Worm (Caenorhabditis elegans): ENCODE measurements around the gene hlh-27.

Gene hlh-27

DNA sequence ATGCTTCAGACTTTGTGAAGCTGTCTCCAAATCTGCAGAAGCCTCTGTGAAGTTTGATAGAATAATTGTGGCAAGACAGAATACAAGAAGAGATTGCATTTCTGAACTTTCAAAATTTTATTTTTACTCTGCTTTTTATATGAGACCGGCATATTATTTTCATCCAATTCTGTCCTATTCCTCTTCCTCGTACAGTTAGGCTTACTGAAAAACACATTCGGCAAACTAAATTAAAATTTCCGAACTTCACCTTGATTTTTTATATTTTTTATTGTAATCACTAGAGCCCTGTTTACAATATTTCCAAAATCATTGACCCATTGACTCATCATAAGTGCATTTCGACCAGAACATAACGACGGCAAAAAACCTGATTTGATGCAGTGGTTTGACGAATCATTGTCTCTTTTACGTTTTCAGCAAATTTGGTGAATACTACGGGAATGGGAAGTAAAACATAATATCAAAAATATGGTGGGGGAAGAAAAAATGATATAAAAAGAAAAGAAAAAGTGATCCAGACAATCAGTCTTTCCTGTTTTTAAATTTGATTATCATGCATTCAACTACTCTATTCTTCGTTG is 41.8 kb downstream of the hlh-27 start, which contains the start of the genes suex-1 and F12A10.9:
TSS of gene suex-1 (minus strand) at position 101 of the 584 bp plus-strand sequence.
TSS of gene F12A10.9 (plus strand) at position 534 of the 584 bp plus-strand sequence.
- TF ChIP-seq elt-1 (tag; optimal IDR thresholded peaks at IDR 0.05) (no peak), egl-27 (tag; optimal IDR thresholded peaks at IDR 0.05) (no peak), snpc-4 (tag; optimal IDR thresholded peaks at IDR 0.05) (no peak), lsy-2 (tag; optimal IDR thresholded peaks at IDR 0.05) (no peak), Y55F3AM.14 (GFP tag; optimal IDR thresholded peaks at IDR 0.05) (no peak), peb-1 (tag; optimal IDR thresholded peaks at IDR 0.05) (no peak), C34F6.9 (tag; optimal IDR thresholded peaks at IDR 0.05) (no peak), dmd-4 (tag; optimal IDR thresholded peaks at IDR 0.05) (no peak), mbf-1 (tag; optimal IDR thresholded peaks at IDR 0.05) (no peak), ztf-4 (tag; optimal IDR thresholded peaks at IDR 0.05) (no peak), ztf-1 (GFP tag; conservative IDR thresholded peaks at IDR 0.05) (no peak), R02D3.7 (tag; optimal IDR thresholded peaks at IDR 0.05) (no peak), sma-3 (GFP tag; optimal IDR thresholded peaks at IDR 0.05) (no peak), nhr-237 (tag; optimal IDR thresholded peaks at IDR 0.05) (no peak), skn-1 (tag; optimal IDR thresholded peaks at IDR 0.05) (no peak), zag-1 (tag; optimal IDR thresholded peaks at IDR 0.05) (no peak), elt-3 (tag; optimal IDR thresholded peaks at IDR 0.05) (no peak), lin-13 (GFP tag; optimal IDR thresholded peaks at IDR 0.05) (no peak), fos-1 (tag; optimal IDR thresholded peaks at IDR 0.05) (no peak)

DNA sequence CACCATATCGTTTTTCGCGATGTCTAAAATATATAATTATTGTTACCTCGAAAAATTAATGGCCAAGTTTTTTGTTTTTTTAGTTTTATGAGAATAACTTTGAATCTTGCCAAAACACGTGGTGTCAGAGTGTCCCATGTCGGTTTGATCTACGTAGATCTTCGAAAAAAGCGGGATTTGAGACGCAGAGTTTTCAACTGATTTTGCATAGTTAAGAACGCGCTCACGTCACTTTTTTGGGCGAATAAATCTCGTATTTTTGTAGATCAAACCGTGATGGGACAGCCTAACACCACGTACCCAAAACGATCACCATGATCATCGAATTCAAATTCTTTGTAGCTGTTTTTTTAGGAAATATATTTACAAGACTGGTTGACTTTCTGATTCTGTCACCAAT is 42.5 kb downstream of the hlh-27 start:
- TF ChIP-seq elt-1 (tag; optimal IDR thresholded peaks at IDR 0.05), result no peak
- TF ChIP-seq ceh-16 (tag; optimal IDR thresholded peaks at IDR 0.05), result no peak
- TF ChIP-seq snpc-4 (tag; optimal IDR thresholded peaks at IDR 0.05), result no peak
- TF ChIP-seq sem-4 (tag; optimal IDR thresholded peaks at IDR 0.05), result no peak
- no peak for TF ChIP-seq nhr-6 (tag; optimal IDR thresholded peaks at IDR 0.05)
- TF ChIP-seq lin-13 (GFP tag; optimal IDR thresholded peaks at IDR 0.05), result no peak
- TF ChIP-seq nhr-21 (tag; optimal IDR thresholded peaks at IDR 0.05), result no peak
- TF ChIP-seq aly-2 (tag; optimal IDR thresholded peaks at IDR 0.05), result no peak
- TF ChIP-seq nhr-237 (tag; optimal IDR thresholded peaks at IDR 0.05), result no peak
- no peak for TF ChIP-seq mab-5 (tag; optimal IDR thresholded peaks at IDR 0.05)
- no peak for TF ChIP-seq nhr-10 (tag; optimal IDR thresholded peaks at IDR 0.05)
- no peak for TF ChIP-seq elt-3 (tag; optimal IDR thresholded peaks at IDR 0.05)
- TF ChIP-seq ztf-1 (GFP tag; conservative IDR thresholded peaks at IDR 0.05), result no peak
- TF ChIP-seq lin-11 (tag; optimal IDR thresholded peaks at IDR 0.05), result no peak
- no peak for TF ChIP-seq unc-62 (GFP tag; optimal IDR thresholded peaks at IDR 0.05)
- TF ChIP-seq dmd-4 (tag; optimal IDR thresholded peaks at IDR 0.05), result no peak
- TF ChIP-seq blmp-1 (tag; optimal IDR thresholded peaks at IDR 0.05; ENCODE audit: insufficient read depth), result no peak
- no peak for TF ChIP-seq ceh-82 (tag; optimal IDR thresholded peaks at IDR 0.05)
- no peak for TF ChIP-seq mbf-1 (tag; optimal IDR thresholded peaks at IDR 0.05)

DNA sequence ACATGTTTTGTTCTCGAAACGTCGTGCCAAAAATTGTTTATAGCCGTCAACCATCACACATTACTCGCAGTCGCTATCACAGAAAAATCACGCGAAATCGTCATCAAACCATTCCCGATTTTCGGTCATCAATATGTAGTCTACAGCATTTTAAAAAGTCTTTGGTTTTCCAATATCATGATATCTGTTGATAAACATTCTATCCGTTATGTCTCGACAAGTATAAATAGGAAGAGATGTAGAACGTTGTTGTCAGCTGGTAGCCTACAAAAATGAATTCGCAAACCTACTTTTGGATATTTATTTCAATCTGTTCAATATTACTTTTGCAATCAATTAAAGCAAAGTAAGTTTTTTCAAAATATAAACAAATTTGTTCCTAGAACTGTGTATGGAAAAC is 43.6 kb downstream of the hlh-27 start, which contains the start of gene F12A10.1:
TSS of gene F12A10.1 (plus strand) at position 166 of the 400 bp plus-strand sequence.
- TF ChIP-seq ztf-1 (GFP tag; conservative IDR thresholded peaks at IDR 0.05) (no peak), dmd-4 (tag; optimal IDR thresholded peaks at IDR 0.05) (no peak), fos-1 (tag; optimal IDR thresholded peaks at IDR 0.05) (peak; percentile 4), mab-5 (tag; optimal IDR thresholded peaks at IDR 0.05) (no peak), sma-3 (GFP tag; optimal IDR thresholded peaks at IDR 0.05) (peak; percentile 1), nhr-21 (tag; optimal IDR thresholded peaks at IDR 0.05) (peak; percentile 1)

DNA sequence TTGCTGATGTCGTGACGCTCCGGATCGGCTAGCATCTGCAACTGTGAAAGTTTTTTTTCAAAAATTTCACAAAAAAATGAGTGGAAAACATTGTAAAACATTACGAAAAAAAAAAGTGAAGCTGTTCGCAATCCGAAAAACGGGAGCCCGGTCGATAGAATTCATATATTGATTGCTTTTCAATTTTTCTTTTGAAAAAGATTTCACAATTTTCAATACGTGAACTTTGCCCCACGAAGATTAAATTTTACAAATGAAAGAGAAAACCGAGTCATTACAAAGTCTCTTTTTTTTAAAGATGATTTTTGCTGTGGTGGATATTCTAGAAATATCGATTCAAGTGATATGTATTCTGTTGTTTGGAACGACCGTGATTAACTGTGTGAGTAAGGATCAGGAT is 45.6 kb downstream of the hlh-27 start, which contains the start of gene F12A10.6:
TSS of gene F12A10.6 (minus strand) at position 101 of the 400 bp plus-strand sequence.
- TF ChIP-seq skn-1 (tag; optimal IDR thresholded peaks at IDR 0.05) (no peak), crh-2 (tag; optimal IDR thresholded peaks at IDR 0.05) (no peak), R02D3.7 (tag; optimal IDR thresholded peaks at IDR 0.05) (no peak), nhr-23 (tag; optimal IDR thresholded peaks at IDR 0.05) (no peak), aly-2 (tag; optimal IDR thresholded peaks at IDR 0.05) (no peak), snpc-4 (tag; optimal IDR thresholded peaks at IDR 0.05) (no peak), nhr-6 (tag; optimal IDR thresholded peaks at IDR 0.05) (no peak), Y55F3AM.14 (GFP tag; optimal IDR thresholded peaks at IDR 0.05) (no peak), nhr-129 (tag; optimal IDR thresholded peaks at IDR 0.05) (no peak), lin-39 (tag; optimal IDR thresholded peaks at IDR 0.05) (no peak), gmeb-1 (tag; optimal IDR thresholded peaks at IDR 0.05) (no peak)

Measured in whole organism, L2 larva.